Worm (Caenorhabditis elegans) whole organism, young adult: Measurements from ENCODE around the gene cyp-31A5.

Source experiments
- F57A8.1 ChIP-seq: fragments of 200-800 bp; sonication (Bioruptor generic); optimal IDR thresholded peaks from 2 replicates; lab custom pipeline; 2018; ENCODE audit warnings: mild to moderate bottlenecking, missing genetic modification characterization, moderate library complexity, missing compliant biosample characterization
- ama-1 ChIP-seq, 3 experiments: fragments of 150-350 bp in 1 of 3; sonication (generic microtip) in 2 of 3; optimal IDR thresholded peaks; 2 replicates each; lab custom pipeline; 2014 to 2018; ENCODE audit warnings: missing biosample characterization in 2 of 3, missing genetic modification characterization in 2 of 3, missing genetic modification reagents in 2 of 3
- madf-6 ChIP-seq: fragments of 200-800 bp; sonication (Bioruptor generic); IDR thresholded peaks from 2 replicates; pipeline ENCODE4 v1.3.6; 2022; ENCODE audit warnings: missing genetic modification reagents, missing genetic modification characterization, missing compliant biosample characterization
- somi-1 ChIP-seq: fragments of 200-800 bp; sonication (Bioruptor generic); optimal IDR thresholded peaks from 2 replicates; lab custom pipeline; 2018; ENCODE audit warnings: mild to moderate bottlenecking, missing genetic modification characterization, missing compliant biosample characterization
- unc-62 ChIP-seq: fragments of 150-350 bp; optimal IDR thresholded peaks from 2 replicates; lab custom pipeline; 2014; ENCODE audit warnings: missing biosample characterization, missing genetic modification reagents, missing genetic modification characterization
- ztf-3 ChIP-seq: fragments of 200-800 bp; sonication (Bioruptor generic); optimal IDR thresholded peaks from 2 replicates; lab custom pipeline; 2018; ENCODE audit warnings: mild to moderate bottlenecking, missing genetic modification characterization, missing compliant biosample characterization

- TF ChIP-seq ama-1 (optimal IDR thresholded peaks at IDR 0.05; lab: Kevin White, UChicago) (no peak), ama-1 (GFP tag; optimal IDR thresholded peaks at IDR 0.05; lab: Kevin White, UChicago) (no peak), somi-1 (GFP tag; lab: Kevin White, UChicago) (peak; percentile 25), F57A8.1 (no peak), unc-62 (GFP tag; lab: Kevin White, UChicago) (no peak), madf-6 (GFP tag; lab: Robert Waterston, UW) (no peak), ztf-3 (GFP tag; lab: Kevin White, UChicago) (no peak)
Observed at ce11 chrIV:13393246-13393716, 7.8 kb upstream of the cyp-31A5 start.
